Fruit fly (Drosophila melanogaster) whole organism, adult: ENCODE measurements around the gene CG32713.
A peak's percentile ranks its signal among the peaks of the same experiment; 100 is the strongest.

Experiments
- CG11617 ChIP-seq: fragments of 200-800 bp; sonication (Bioruptor generic); optimal IDR thresholded peaks from 2 replicates; lab custom pipeline; 2017; ENCODE audit warnings: mild to moderate bottlenecking, missing biosample characterization, missing genetic modification reagents, missing genetic modification characterization
- CG12768 ChIP-seq: fragments of 200-800 bp; sonication (Bioruptor generic); optimal IDR thresholded peaks from 2 replicates; lab custom pipeline; 2017; ENCODE audit warnings: missing biosample characterization, missing genetic modification characterization, mild to moderate bottlenecking, moderate library complexity, missing genetic modification reagents
- CG14711 ChIP-seq: fragments of 200-800 bp; sonication (Bioruptor generic); optimal IDR thresholded peaks from 2 replicates; lab custom pipeline; 2018; ENCODE audit warnings: missing biosample characterization, mild to moderate bottlenecking, missing genetic modification characterization, moderate library complexity
- CG1620 ChIP-seq: fragments of 200-800 bp; sonication (Bioruptor generic); optimal IDR thresholded peaks from 2 replicates; lab custom pipeline; 2016; ENCODE audit warnings: missing biosample characterization, missing genetic modification characterization
- CG33017 ChIP-seq: fragments of 200-800 bp; sonication (Bioruptor generic); optimal IDR thresholded peaks from 2 replicates; lab custom pipeline; 2018; ENCODE audit warnings: missing biosample characterization, mild to moderate bottlenecking, missing genetic modification characterization, moderate library complexity
- CG5204 ChIP-seq: fragments of 200-800 bp; sonication (Bioruptor generic); optimal IDR thresholded peaks from 2 replicates; lab custom pipeline; 2016; ENCODE audit warnings: missing biosample characterization, missing genetic modification characterization
- CG7045 ChIP-seq: fragments of 200-800 bp; sonication (Bioruptor generic); optimal IDR thresholded peaks from 2 replicates; lab custom pipeline; 2017; ENCODE audit warnings: missing biosample characterization, mild to moderate bottlenecking, missing genetic modification characterization
- CG7101 ChIP-seq: fragments of 200-800 bp; sonication (Bioruptor generic); optimal IDR thresholded peaks from 2 replicates; lab custom pipeline; 2018; ENCODE audit warnings: missing biosample characterization, mild to moderate bottlenecking, missing genetic modification characterization, moderate library complexity
- Clk ChIP-seq: fragments of 200-800 bp; sonication (Bioruptor generic); optimal IDR thresholded peaks from 2 replicates; lab custom pipeline; 2017; ENCODE audit warnings: missing biosample characterization, missing genetic modification characterization
- Crg-1 ChIP-seq: fragments of 200-800 bp; sonication (Bioruptor generic); optimal IDR thresholded peaks from 2 replicates; lab custom pipeline; 2016; ENCODE audit warnings: missing biosample characterization, missing genetic modification characterization
- Hr96 ChIP-seq: fragments of 200-800 bp; sonication (Bioruptor generic); optimal IDR thresholded peaks from 2 replicates; lab custom pipeline; 2016; ENCODE audit warnings: missing biosample characterization, missing genetic modification characterization
- Mnt ChIP-seq: fragments of 200-800 bp; sonication (Bioruptor generic); optimal IDR thresholded peaks from 2 replicates; lab custom pipeline; 2016; ENCODE audit warnings: missing biosample characterization, mild to moderate bottlenecking, missing genetic modification characterization
- bab1 ChIP-seq: fragments of 200-800 bp; sonication (Bioruptor generic); optimal IDR thresholded peaks from 3 replicates; lab custom pipeline; 2019; ENCODE audit warnings: missing biosample characterization, mild to moderate bottlenecking, missing genetic modification characterization, moderate library complexity
- cic ChIP-seq: fragments of 200-800 bp; sonication (Bioruptor generic); optimal IDR thresholded peaks from 2 replicates; lab custom pipeline; 2017; ENCODE audit warnings: missing biosample characterization, mild to moderate bottlenecking, missing genetic modification characterization, moderate library complexity
- cnc ChIP-seq, 2 experiments: fragments of >200 bp; optimal IDR thresholded peaks; 2 replicates each; lab custom pipeline; 2017
- kay ChIP-seq: fragments of 200-800 bp; sonication (Bioruptor generic); peaks from one replicate; lab custom pipeline; 2016; ENCODE audit warnings: missing biosample characterization, missing genetic modification characterization, borderline replicate concordance
- ovo ChIP-seq: fragments of 200-800 bp; sonication (Bioruptor generic); optimal IDR thresholded peaks from 2 replicates; lab custom pipeline; 2016; ENCODE audit warnings: missing biosample characterization, missing genetic modification characterization
- pad ChIP-seq: fragments of 200-800 bp; sonication (Bioruptor generic); optimal IDR thresholded peaks from 3 replicates; lab custom pipeline; 2017; ENCODE audit warnings: missing biosample characterization, missing genetic modification characterization, mild to moderate bottlenecking, moderate library complexity, missing genetic modification reagents
- tj ChIP-seq: fragments of 200-800 bp; sonication (Bioruptor generic); optimal IDR thresholded peaks from 3 replicates; lab custom pipeline; 2017; ENCODE audit warnings: missing biosample characterization, mild to moderate bottlenecking, missing genetic modification characterization, moderate library complexity
- toe ChIP-seq: fragments of 200-800 bp; sonication (Bioruptor generic); optimal IDR thresholded peaks from 2 replicates; lab custom pipeline; 2016; ENCODE audit warnings: missing biosample characterization, missing genetic modification characterization

CG32713 gene

DNA sequence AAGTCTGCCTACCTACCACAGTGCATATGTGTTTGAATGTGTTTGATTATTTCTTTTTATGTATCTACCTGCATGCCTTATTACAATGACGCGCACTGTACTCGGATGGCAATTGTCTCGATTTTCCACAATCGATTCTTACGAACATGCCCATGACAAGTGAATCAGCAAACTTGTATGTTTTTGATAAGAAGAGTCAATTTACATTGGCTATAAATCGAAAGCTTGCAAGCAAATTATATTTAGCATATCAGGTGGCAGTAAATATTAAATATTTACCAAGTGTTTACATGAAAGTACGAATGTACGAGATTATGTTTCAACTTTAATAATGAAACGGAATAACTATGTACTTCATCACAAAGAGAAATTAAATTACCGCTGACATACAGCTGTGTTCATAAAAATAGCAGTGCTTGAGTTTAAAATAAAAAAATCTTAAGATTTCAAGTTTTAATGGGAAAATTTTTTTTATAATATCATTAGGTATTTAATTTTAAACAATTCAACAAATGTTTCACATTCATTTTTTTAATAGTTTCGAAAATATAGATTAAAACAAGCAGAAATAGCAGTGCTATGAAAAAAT lies 2.1 kb upstream of the CG32713 start:
- TF ChIP-seq cic = no peak
- TF ChIP-seq CG5204 (GFP tag; lab: Kevin White, UChicago) = no peak
- TF ChIP-seq cnc (optimal IDR thresholded peaks at IDR 0.05; lab: Kevin White, UChicago) = no peak
- TF ChIP-seq ovo (GFP tag; lab: Kevin White, UChicago) = no peak
- no peak for TF ChIP-seq Crg-1 (GFP tag; lab: Kevin White, UChicago)
- no peak for TF ChIP-seq Mnt (GFP tag; lab: Kevin White, UChicago)
- TF ChIP-seq CG14711 (tag; lab: Kevin White, UChicago) = no peak
- no peak for TF ChIP-seq CG12768 (GFP tag; lab: Kevin White, UChicago)
- no peak for TF ChIP-seq toe (GFP tag; lab: Kevin White, UChicago)
- no peak for TF ChIP-seq Clk (GFP tag; lab: Kevin White, UChicago)
- TF ChIP-seq tj (GFP tag; lab: Kevin White, UChicago) = no peak
- no peak for TF ChIP-seq CG7101 (tag; lab: Kevin White, UChicago)
- no peak for TF ChIP-seq bab1
- no peak for TF ChIP-seq CG7045 (GFP tag; lab: Kevin White, UChicago)

DNA sequence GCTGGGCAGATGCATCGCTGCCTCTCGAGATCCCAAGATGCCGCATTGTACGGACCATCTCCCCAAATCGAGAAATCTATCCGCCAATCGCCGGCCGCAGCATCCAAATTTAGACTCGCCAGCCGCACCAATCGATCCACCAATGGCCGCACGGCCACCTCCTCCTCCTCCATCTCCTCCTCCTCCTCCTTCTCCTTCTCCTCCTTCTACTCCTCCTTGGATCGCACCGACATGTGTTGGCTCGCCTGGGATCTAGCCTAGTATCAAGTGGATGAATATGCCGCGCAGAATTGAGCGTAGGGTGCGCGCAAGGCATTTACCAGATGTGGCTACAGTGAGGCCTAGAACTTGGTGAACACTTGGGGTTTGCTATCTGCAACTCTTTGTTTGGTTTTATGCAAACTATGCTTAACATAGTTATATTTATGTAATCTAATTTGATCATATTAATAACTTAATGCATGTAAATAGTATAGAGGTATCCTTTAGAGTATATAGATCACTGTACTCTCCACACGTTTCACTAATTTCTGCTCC lies 2.3 kb downstream of the CG32713 start, which contains the start of gene org-1:
org-1 (minus strand) TSS at position 51 of the 537 bp plus-strand sequence.
- TF ChIP-seq bab1 (peak; percentile 82), pad (peak; percentile 15), tj (GFP tag; lab: Kevin White, UChicago) (no peak), CG7101 (tag; lab: Kevin White, UChicago) (peak; percentile 52), CG1620 (peak; percentile 55), CG14711 (tag; lab: Kevin White, UChicago) (peak; percentile 49)

- TF ChIP-seq CG7101 (tag; lab: Kevin White, UChicago) (no peak), cnc (optimal IDR thresholded peaks at IDR 0.05; lab: Kevin White, UChicago) (no peak), toe (GFP tag; lab: Kevin White, UChicago) (no peak), CG12768 (GFP tag; lab: Kevin White, UChicago) (no peak), CG1620 (no peak), CG14711 (tag; lab: Kevin White, UChicago) (no peak), cic (no peak), pad (no peak), CG33017 (tag; lab: Kevin White, UChicago) (no peak), Clk (GFP tag; lab: Kevin White, UChicago) (no peak), Mnt (GFP tag; lab: Kevin White, UChicago) (no peak), ovo (GFP tag; lab: Kevin White, UChicago) (no peak), bab1 (no peak), CG5204 (GFP tag; lab: Kevin White, UChicago) (no peak), tj (GFP tag; lab: Kevin White, UChicago) (no peak), Crg-1 (GFP tag; lab: Kevin White, UChicago) (no peak), Hr96 (no peak)
Observed at dm6 chrX:8452163-8452562, 5.3 kb downstream of the CG32713 start.

dm6 chrX:8450214-8450904 lies 7.1 kb downstream of the CG32713 start:
- TF ChIP-seq tj (GFP tag; lab: Kevin White, UChicago) = no peak
- TF ChIP-seq CG33017 (tag; lab: Kevin White, UChicago) = no peak
- TF ChIP-seq CG7101 (tag; lab: Kevin White, UChicago) = no peak
- no peak for TF ChIP-seq ovo (GFP tag; lab: Kevin White, UChicago)
- TF ChIP-seq Hr96 = no peak
- no peak for TF ChIP-seq kay (GFP tag; lab: Kevin White, UChicago)
- TF ChIP-seq Mnt (GFP tag; lab: Kevin White, UChicago) = no peak
- no peak for TF ChIP-seq CG7045 (GFP tag; lab: Kevin White, UChicago)
- TF ChIP-seq pad = no peak
- TF ChIP-seq Clk (GFP tag; lab: Kevin White, UChicago) = no peak
- no peak for TF ChIP-seq CG5204 (GFP tag; lab: Kevin White, UChicago)
- no peak for TF ChIP-seq cic
- no peak for TF ChIP-seq CG12768 (GFP tag; lab: Kevin White, UChicago)
- no peak for TF ChIP-seq toe (GFP tag; lab: Kevin White, UChicago)
- no peak for TF ChIP-seq CG11617 (GFP tag; lab: Kevin White, UChicago)
- TF ChIP-seq CG14711 (tag; lab: Kevin White, UChicago) = no peak
- no peak for TF ChIP-seq cnc (optimal IDR thresholded peaks at IDR 0.05; lab: Kevin White, UChicago)
- no peak for TF ChIP-seq bab1
- no peak for TF ChIP-seq Crg-1 (GFP tag; lab: Kevin White, UChicago)
- no peak for TF ChIP-seq CG1620

- no peak for TF ChIP-seq CG7101 (tag; lab: Kevin White, UChicago)
- TF ChIP-seq CG12768 (GFP tag; lab: Kevin White, UChicago) = no peak
- no peak for TF ChIP-seq bab1
- no peak for TF ChIP-seq Mnt (GFP tag; lab: Kevin White, UChicago)
- TF ChIP-seq cic = no peak
- TF ChIP-seq ovo (GFP tag; lab: Kevin White, UChicago) = no peak
- TF ChIP-seq CG5204 (GFP tag; lab: Kevin White, UChicago) = no peak
- no peak for TF ChIP-seq CG1620
- TF ChIP-seq kay (GFP tag; lab: Kevin White, UChicago) = no peak
- TF ChIP-seq tj (GFP tag; lab: Kevin White, UChicago) = no peak
- TF ChIP-seq cnc (optimal IDR thresholded peaks at IDR 0.05; lab: Kevin White, UChicago) = no peak
Observed at dm6 chrX:8448171-8448570, 9.3 kb downstream of the CG32713 start.
